Worm (Caenorhabditis elegans) whole organism, early embryonic: ENCODE measurements around the gene F37A4.3.

Experiments
- B0310.2 ChIP-seq: sonication (generic microtip); optimal IDR thresholded peaks from 2 replicates; lab custom pipeline; 2016; ENCODE audit warnings: mild to moderate bottlenecking, missing genetic modification characterization, missing compliant biosample characterization
- F13C5.2 ChIP-seq: sonication (generic microtip); optimal IDR thresholded peaks from 2 replicates; lab custom pipeline; 2017; ENCODE audit warnings: mild to moderate bottlenecking, missing genetic modification characterization, inconsistent platforms, missing compliant biosample characterization
- aly-1 ChIP-seq: sonication (generic microtip); optimal IDR thresholded peaks from 2 replicates; lab custom pipeline; 2016; ENCODE audit warnings: missing genetic modification characterization, missing compliant biosample characterization
- ama-1 ChIP-seq: fragments of 150-350 bp; optimal IDR thresholded peaks from 2 replicates; lab custom pipeline; 2014
- ceh-13 ChIP-seq: fragments of 200-800 bp; sonication (Bioruptor generic); optimal IDR thresholded peaks from 2 replicates; lab custom pipeline; 2018; ENCODE audit warnings: mild to moderate bottlenecking, missing genetic modification characterization, missing compliant biosample characterization
- ceh-36 ChIP-seq: sonication (generic microtip); optimal IDR thresholded peaks from 2 replicates; lab custom pipeline; 2016; ENCODE audit warnings: missing genetic modification characterization, inconsistent platforms, missing compliant biosample characterization
- ets-7 ChIP-seq: sonication (generic microtip); optimal IDR thresholded peaks from 2 replicates; lab custom pipeline; 2016; ENCODE audit warnings: missing genotype, missing genetic modification characterization, missing compliant biosample characterization
- flt-1 ChIP-seq: fragments of 200-800 bp; sonication (Bioruptor generic); IDR thresholded peaks from 2 replicates; pipeline ENCODE4 v1.3.6; 2022; ENCODE audit warnings: missing genetic modification characterization, missing compliant biosample characterization
- hmbx-1 ChIP-seq: sonication (generic microtip); optimal IDR thresholded peaks from 2 replicates; lab custom pipeline; 2016; ENCODE audit warnings: mild to moderate bottlenecking, missing genetic modification characterization, missing compliant biosample characterization
- hmg-4 ChIP-seq: fragments of 200-800 bp; sonication (Bioruptor generic); optimal IDR thresholded peaks from 2 replicates; lab custom pipeline; 2018; ENCODE audit warnings: mild to moderate bottlenecking, missing genetic modification characterization, missing compliant biosample characterization
- hnd-1 ChIP-seq: sonication (generic microtip); optimal IDR thresholded peaks from 2 replicates; lab custom pipeline; 2016; ENCODE audit warnings: missing genetic modification characterization, missing compliant biosample characterization
- pes-1 ChIP-seq: fragments of 200-800 bp; sonication (Bioruptor generic); IDR thresholded peaks from 2 replicates; pipeline ENCODE4 v1.3.6; 2022; ENCODE audit warnings: missing genetic modification reagents, missing genetic modification characterization, missing compliant biosample characterization
- scrt-1 ChIP-seq: fragments of 200-800 bp; sonication (Bioruptor generic); IDR thresholded peaks from 2 replicates; pipeline ENCODE4 v1.3.6; 2022; ENCODE audit warnings: missing genetic modification characterization, missing compliant biosample characterization
- sea-1 ChIP-seq: fragments of 200-800 bp; sonication (Bioruptor generic); conservative IDR thresholded peaks from 2 replicates; pipeline ENCODE4 v1.3.6; 2022; ENCODE audit warnings: missing genetic modification characterization, missing compliant biosample characterization
- tbx-11 ChIP-seq: fragments of 200-800 bp; sonication (Bioruptor generic); IDR thresholded peaks from 2 replicates; pipeline ENCODE4 v1.3.6; 2022; ENCODE audit warnings: missing genetic modification characterization, missing compliant biosample characterization
- tbx-37 ChIP-seq: fragments of 200-800 bp; sonication (Bioruptor generic); conservative IDR thresholded peaks from 2 replicates; pipeline ENCODE4 v1.3.6; 2022; ENCODE audit warnings: missing genetic modification reagents, missing genetic modification characterization, missing compliant biosample characterization
- tra-4 ChIP-seq: sonication (generic microtip); optimal IDR thresholded peaks from 2 replicates; lab custom pipeline; 2017; ENCODE audit warnings: missing genetic modification characterization, missing compliant biosample characterization

Gene F37A4.3

DNA sequence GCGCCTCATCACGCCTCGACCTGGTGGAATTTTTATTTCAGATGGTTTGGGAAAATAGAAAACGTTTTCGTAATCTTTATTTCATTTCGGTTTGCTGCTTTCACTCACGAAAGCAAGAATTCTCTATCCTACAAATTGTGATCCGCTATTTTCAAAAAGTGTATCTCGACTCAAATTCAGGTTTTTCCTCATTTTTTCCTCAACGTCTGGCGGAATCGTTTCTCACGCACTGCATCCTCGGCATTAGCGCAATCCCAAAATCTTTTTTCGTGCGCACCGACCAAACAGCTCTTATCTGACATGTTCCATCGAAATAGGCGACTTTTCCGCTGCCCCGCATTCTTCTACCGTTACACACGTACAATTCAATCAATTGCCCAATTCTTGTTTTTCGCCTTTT, at the start of gene F37A4.3:
TSS of gene F37A4.3 (plus strand) at position 301 of the 400 bp plus-strand sequence.
- TF ChIP-seq pes-1 = no peak
- TF ChIP-seq aly-1 = no peak
- no peak for TF ChIP-seq ceh-36 (tag; lab: Kevin White, UChicago)
- no peak for TF ChIP-seq ets-7 (tag; lab: Kevin White, UChicago)
- no peak for TF ChIP-seq tbx-37 (GFP tag; lab: Robert Waterston, UW)

DNA sequence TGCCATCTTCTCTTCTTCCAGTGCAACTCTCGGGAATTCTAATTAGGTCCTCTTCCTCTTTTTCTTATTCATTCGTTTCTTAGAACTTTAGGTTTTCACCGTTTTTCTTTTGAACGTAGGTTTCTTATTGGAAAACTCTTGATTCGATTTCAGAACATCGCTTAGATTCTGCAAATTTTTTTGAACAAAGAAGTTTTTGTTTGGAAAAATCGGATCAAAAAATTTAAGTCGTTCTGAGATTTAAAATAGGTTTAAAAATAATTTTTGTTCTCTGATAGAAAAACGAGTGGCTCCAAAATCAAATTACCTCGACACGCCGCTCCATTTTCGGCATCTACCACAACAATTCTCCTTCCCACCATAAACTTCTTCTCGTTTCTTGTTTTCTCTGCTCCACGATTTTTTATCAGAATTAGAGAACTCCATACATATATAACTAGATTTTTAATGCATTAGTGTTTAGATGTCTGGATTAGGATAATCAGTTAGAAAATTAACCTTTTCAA, 47.6 kb upstream of the F37A4.3 start:
- TF ChIP-seq hmg-4 (GFP tag; lab: Kevin White, UChicago) (no peak), ama-1 (no peak), B0310.2 (tag; lab: Kevin White, UChicago) (no peak), tra-4 (no peak), ets-7 (tag; lab: Kevin White, UChicago) (no peak), ceh-36 (tag; lab: Kevin White, UChicago) (no peak), sea-1 (GFP tag; lab: Robert Waterston, UW) (no peak), tbx-11 (GFP tag; lab: Robert Waterston, UW) (no peak), hmbx-1 (no peak), flt-1 (no peak), aly-1 (no peak), pes-1 (no peak), F13C5.2 (tag; lab: Kevin White, UChicago) (no peak), scrt-1 (GFP tag; lab: Robert Waterston, UW) (no peak), hnd-1 (tag; lab: Kevin White, UChicago) (no peak), tbx-37 (GFP tag; lab: Robert Waterston, UW) (no peak), ceh-13 (GFP tag; lab: Kevin White, UChicago) (no peak)

DNA sequence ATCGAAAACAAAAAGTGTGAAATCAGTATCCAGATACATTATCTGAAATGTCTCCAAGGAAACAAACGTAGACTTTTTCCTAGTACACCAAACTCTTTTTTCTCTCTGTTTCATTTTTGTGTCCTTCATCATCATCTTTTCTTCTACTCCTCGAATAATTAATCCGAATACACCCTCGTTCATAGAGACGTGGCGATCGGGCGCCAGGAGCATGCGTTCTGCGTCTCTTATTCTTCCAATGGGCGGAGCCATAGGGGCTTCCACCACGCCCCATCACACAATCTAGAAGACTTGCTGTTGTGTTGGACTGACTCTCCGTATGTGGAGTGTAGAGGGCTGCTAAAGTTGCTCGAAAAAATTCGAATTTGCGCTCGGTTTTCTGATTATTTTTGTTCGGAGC, 42.9 kb upstream of the F37A4.3 start, which contains the start of gene rbf-1:
TSS of gene rbf-1 (plus strand) at position 301 of the 400 bp plus-strand sequence.
- TF ChIP-seq tbx-37 (GFP tag; lab: Robert Waterston, UW) (no peak), ceh-13 (GFP tag; lab: Kevin White, UChicago) (no peak), hmbx-1 (no peak), pes-1 (no peak), hnd-1 (tag; lab: Kevin White, UChicago) (no peak), scrt-1 (GFP tag; lab: Robert Waterston, UW) (no peak), aly-1 (no peak), B0310.2 (tag; lab: Kevin White, UChicago) (no peak), ets-7 (tag; lab: Kevin White, UChicago) (no peak), tbx-11 (GFP tag; lab: Robert Waterston, UW) (no peak), F13C5.2 (tag; lab: Kevin White, UChicago) (no peak)

- TF ChIP-seq scrt-1 (GFP tag; lab: Robert Waterston, UW) = no peak
Measured at ce11 chrIII:6677304-6677703, 41.1 kb upstream of the F37A4.3 start.

ce11 chrIII:6679323-6679722, 39.0 kb upstream of the F37A4.3 start:
- no peak for TF ChIP-seq aly-1
- no peak for TF ChIP-seq ets-7 (tag; lab: Kevin White, UChicago)
- TF ChIP-seq ceh-13 (GFP tag; lab: Kevin White, UChicago) = no peak
- TF ChIP-seq flt-1 = no peak
- no peak for TF ChIP-seq sea-1 (GFP tag; lab: Robert Waterston, UW)
- TF ChIP-seq B0310.2 (tag; lab: Kevin White, UChicago) = no peak
- TF ChIP-seq hmg-4 (GFP tag; lab: Kevin White, UChicago) = no peak
- TF ChIP-seq hnd-1 (tag; lab: Kevin White, UChicago) = no peak
- no peak for TF ChIP-seq ceh-36 (tag; lab: Kevin White, UChicago)
- TF ChIP-seq tra-4 = no peak
- TF ChIP-seq tbx-37 (GFP tag; lab: Robert Waterston, UW) = no peak
- TF ChIP-seq scrt-1 (GFP tag; lab: Robert Waterston, UW) = no peak
- TF ChIP-seq ama-1 = no peak
- TF ChIP-seq F13C5.2 (tag; lab: Kevin White, UChicago) = no peak
- no peak for TF ChIP-seq tbx-11 (GFP tag; lab: Robert Waterston, UW)
- no peak for TF ChIP-seq hmbx-1
- no peak for TF ChIP-seq pes-1

- TF ChIP-seq ets-7 (tag; lab: Kevin White, UChicago) (no peak), ama-1 (no peak), ceh-36 (tag; lab: Kevin White, UChicago) (no peak), hmg-4 (GFP tag; lab: Kevin White, UChicago) (no peak), aly-1 (no peak), pes-1 (no peak), tra-4 (no peak), scrt-1 (GFP tag; lab: Robert Waterston, UW) (no peak), F13C5.2 (tag; lab: Kevin White, UChicago) (no peak), B0310.2 (tag; lab: Kevin White, UChicago) (no peak), tbx-37 (GFP tag; lab: Robert Waterston, UW) (no peak), tbx-11 (GFP tag; lab: Robert Waterston, UW) (no peak), hnd-1 (tag; lab: Kevin White, UChicago) (no peak), hmbx-1 (no peak), flt-1 (no peak), sea-1 (GFP tag; lab: Robert Waterston, UW) (no peak), ceh-13 (GFP tag; lab: Kevin White, UChicago) (no peak)
Measured at ce11 chrIII:6680963-6681362, 37.4 kb upstream of the F37A4.3 start.

- TF ChIP-seq sea-1 (GFP tag; lab: Robert Waterston, UW) (no peak), scrt-1 (GFP tag; lab: Robert Waterston, UW) (no peak), ceh-13 (GFP tag; lab: Kevin White, UChicago) (no peak), tra-4 (no peak), tbx-11 (GFP tag; lab: Robert Waterston, UW) (no peak), F13C5.2 (tag; lab: Kevin White, UChicago) (no peak), ceh-36 (tag; lab: Kevin White, UChicago) (no peak), ets-7 (tag; lab: Kevin White, UChicago) (no peak), flt-1 (no peak)
Measured at ce11 chrIII:6681790-6682189, 36.6 kb upstream of the F37A4.3 start.
